Fruit fly (Drosophila melanogaster): ENCODE data around the gene kairos.

kairos gene

dm6 chrX:18276485-18277321 is 79.3 kb downstream of the kairos start, which contains the start of gene upd3:
upd3 (plus strand) TSS chrX:18277233.
- no peak for TF ChIP-seq Sox102F (GFP tag; optimal IDR thresholded peaks at IDR 0.05)
- no peak for TF ChIP-seq achi (GFP tag; optimal IDR thresholded peaks at IDR 0.05)
- no peak for TF ChIP-seq CG31627 (GFP tag; optimal IDR thresholded peaks at IDR 0.05)
- TF ChIP-seq CG11902 (GFP tag; optimal IDR thresholded peaks at IDR 0.05): no peak
- no peak for TF ChIP-seq CG8319 (GFP tag; optimal IDR thresholded peaks at IDR 0.05)
- TF ChIP-seq dsx (GFP tag; optimal IDR thresholded peaks at IDR 0.05; ENCODE audit: poor library complexity, severe bottlenecking): no peak
- no peak for TF ChIP-seq Sox15 (GFP tag; optimal IDR thresholded peaks at IDR 0.05)
- TF ChIP-seq fd59A (GFP tag; optimal IDR thresholded peaks at IDR 0.05): no peak
- no peak for TF ChIP-seq pdm3 (GFP tag; optimal IDR thresholded peaks at IDR 0.05)
- no peak for TF ChIP-seq Hr4 (GFP tag; optimal IDR thresholded peaks at IDR 0.05)
- TF ChIP-seq CG6808 (GFP tag; optimal IDR thresholded peaks at IDR 0.05): peak; percentile 11
- no peak for TF ChIP-seq lz (GFP tag; optimal IDR thresholded peaks at IDR 0.05)
- TF ChIP-seq CG9139 (GFP tag; optimal IDR thresholded peaks at IDR 0.05): peak; percentile 21
- TF ChIP-seq Ets21C (GFP tag; optimal IDR thresholded peaks at IDR 0.05): no peak
- TF ChIP-seq CG6854 (GFP tag; optimal IDR thresholded peaks at IDR 0.05): no peak
- TF ChIP-seq CG1621 (tag; optimal IDR thresholded peaks at IDR 0.05): no peak
- no peak for TF ChIP-seq esn (GFP tag; optimal IDR thresholded peaks at IDR 0.05)
- TF ChIP-seq CG6163 (GFP tag; IDR thresholded peaks at IDR 0.05): no peak
- no peak for TF ChIP-seq CG10669 (GFP tag; optimal IDR thresholded peaks at IDR 0.05)
- no peak for TF ChIP-seq Smox (GFP tag; optimal IDR thresholded peaks at IDR 0.05)
- no peak for TF ChIP-seq CG3919 (GFP tag; optimal IDR thresholded peaks at IDR 0.05)
- no peak for TF ChIP-seq Eip93F (GFP tag; optimal IDR thresholded peaks at IDR 0.05)
- no peak for TF ChIP-seq fkh (GFP tag; optimal IDR thresholded peaks at IDR 0.05)
- no peak for TF ChIP-seq spab (GFP tag; optimal IDR thresholded peaks at IDR 0.05)
- no peak for TF ChIP-seq CG3032 (tag; optimal IDR thresholded peaks at IDR 0.05)
- peak in 1 of 2 experiments; percentile 39 for TF ChIP-seq ss (GFP tag; optimal IDR thresholded peaks at IDR 0.05)
- TF ChIP-seq Gug (GFP tag; IDR thresholded peaks at IDR 0.05): no peak
- 0 out of 2 replicates have a peak, but pooled peaks have one; percentile 8 for TF ChIP-seq CG15336 (GFP tag; IDR thresholded peaks at IDR 0.05)
- no peak for TF ChIP-seq Blimp-1 (GFP tag; optimal IDR thresholded peaks at IDR 0.05)
- peak; percentile 57; the same call in 2 of the 3 replicates for TF ChIP-seq CG8119 (GFP tag; IDR thresholded peaks at IDR 0.05)
- TF ChIP-seq OdsH (GFP tag; optimal IDR thresholded peaks at IDR 0.05): no peak
- TF ChIP-seq CG6276 (GFP tag; optimal IDR thresholded peaks at IDR 0.05): peak; percentile 9
- TF ChIP-seq Hr38 (GFP tag; optimal IDR thresholded peaks at IDR 0.05): no peak
- peak; percentile 8 for TF ChIP-seq Met (GFP tag; optimal IDR thresholded peaks at IDR 0.05)
- no peak for TF ChIP-seq CG16779 (tag; optimal IDR thresholded peaks at IDR 0.05)
- TF ChIP-seq Lpt (GFP tag; optimal IDR thresholded peaks at IDR 0.05): no peak
- no peak for TF ChIP-seq Hr39 (GFP tag; optimal IDR thresholded peaks at IDR 0.05)
- TF ChIP-seq svp (GFP tag): no peak
- no peak for TF ChIP-seq fd85E (GFP tag; optimal IDR thresholded peaks at IDR 0.05)
- no peak for TF ChIP-seq Eip75B (GFP tag; optimal IDR thresholded peaks at IDR 0.05)
- no peak for TF ChIP-seq Ets96B (tag; optimal IDR thresholded peaks at IDR 0.05)
- peak; percentile 57; the same call in 1 of the 3 replicates for TF ChIP-seq eg (GFP tag; IDR thresholded peaks at IDR 0.05)
- no peak for TF ChIP-seq CG10631 (GFP tag; optimal IDR thresholded peaks at IDR 0.05)
- no peak for TF ChIP-seq CG34406 (GFP tag; optimal IDR thresholded peaks at IDR 0.05)
- no peak for TF ChIP-seq CG8632 (GFP tag; optimal IDR thresholded peaks at IDR 0.05)
- TF ChIP-seq CG11762 (GFP tag; optimal IDR thresholded peaks at IDR 0.05; ENCODE audit: insufficient read depth): no peak
- TF ChIP-seq CG6792 (GFP tag; optimal IDR thresholded peaks at IDR 0.05): no peak
- no peak for TF ChIP-seq topi (GFP tag; optimal IDR thresholded peaks at IDR 0.05)
- no peak for TF ChIP-seq salr (GFP tag; optimal IDR thresholded peaks at IDR 0.05)

All from whole organism, prepupa.